Fruit fly (Drosophila melanogaster): Measurements from ENCODE around the gene GstO3.

DNA sequence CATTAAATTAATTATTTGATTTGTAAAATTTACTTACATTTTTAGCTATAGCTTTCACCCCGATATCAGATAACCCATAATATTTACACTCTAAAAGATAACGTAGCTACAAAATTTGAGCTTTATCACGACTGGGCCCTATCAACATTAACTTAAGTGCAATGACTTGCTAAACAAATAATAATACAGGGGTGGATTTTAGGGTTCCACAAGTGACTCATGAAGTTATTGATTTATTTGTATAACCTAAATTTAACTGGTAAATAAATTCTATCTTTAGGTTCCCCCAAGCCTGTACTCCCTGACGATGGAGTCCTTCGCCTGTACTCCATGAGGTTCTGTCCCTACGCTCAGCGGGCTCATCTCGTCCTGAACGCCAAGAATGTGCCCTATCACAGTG lies 547 bp downstream of the GstO3 start:
- TF ChIP-seq CG8478 (optimal IDR thresholded peaks at IDR 0.05) (no peak), CTCF (optimal IDR thresholded peaks at IDR 0.05) (no peak)
